Fruit fly (Drosophila melanogaster): ENCODE results near the gene CG8852.
A peak's percentile ranks its signal among the peaks of the same experiment; 100 is the strongest.

CG8852 gene

DNA sequence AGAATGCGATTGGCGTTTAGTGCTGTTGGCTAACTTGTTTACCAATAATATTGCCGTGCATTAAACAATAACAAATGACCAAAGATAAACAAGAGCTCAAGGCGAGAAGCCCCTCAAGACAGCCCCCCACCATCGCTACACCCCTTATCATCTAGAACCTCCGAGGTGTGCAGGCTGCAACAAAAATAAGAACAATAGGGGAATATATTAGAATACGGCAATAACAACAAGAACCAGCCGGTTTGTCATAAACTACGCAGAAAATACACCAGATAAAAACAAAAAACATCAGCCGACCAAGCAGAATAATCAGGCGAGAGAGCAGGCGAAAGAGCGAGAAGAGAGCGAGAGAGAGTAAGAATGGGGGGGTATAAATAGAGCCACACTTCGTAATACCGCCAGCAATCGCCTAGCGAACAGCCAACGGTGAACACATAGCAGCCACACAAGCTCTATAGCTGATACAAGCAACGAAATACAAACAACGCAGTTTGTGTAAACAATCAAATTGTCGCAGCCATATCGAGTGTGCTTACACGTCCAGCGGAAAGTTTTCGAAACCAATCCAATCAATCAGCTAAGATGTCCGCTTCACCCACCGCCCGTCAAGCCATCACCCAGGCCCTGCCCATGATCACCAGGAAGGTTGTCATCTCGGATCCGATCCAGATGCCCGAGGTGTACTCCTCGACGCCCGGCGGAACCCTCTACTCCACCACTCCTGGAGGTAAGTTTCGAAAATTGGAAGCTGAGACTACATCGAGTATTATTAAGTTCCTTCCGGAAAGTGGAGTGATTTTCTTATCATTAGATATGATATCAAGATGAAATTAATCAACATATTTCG lies 46.7 kb upstream of the CG8852 start, which contains the start of gene Thor (continued):
- TF ChIP-seq HLH4C (GFP tag; IDR thresholded peaks at IDR 0.05; ENCODE audit: partially characterized antibody) (peak; percentile 55; the same call in 1 of the 3 replicates), CG16863 (GFP tag; optimal IDR thresholded peaks at IDR 0.05) (peak; percentile 62), fd96Cb (tag; optimal IDR thresholded peaks at IDR 0.05) (no peak), slbo (GFP tag; IDR thresholded peaks at IDR 0.05) (peak; percentile 73), Pdp1 (GFP tag; optimal IDR thresholded peaks at IDR 0.05) (peak; percentile 45 to 81), ato (GFP tag; IDR thresholded peaks at IDR 0.05; ENCODE audit: partially characterized antibody) (peak; percentile 52), gt (GFP tag; IDR thresholded peaks at IDR 0.05) (no peak; the same call in 1 of the 2 replicates), stc (GFP tag; IDR thresholded peaks at IDR 0.05) (peak; percentile 73), CG5180 (GFP tag; optimal IDR thresholded peaks at IDR 0.05) (peak; percentile 74)

- TF ChIP-seq row (GFP tag; IDR thresholded peaks at IDR 0.05) (no peak), CG13624 (GFP tag; optimal IDR thresholded peaks at IDR 0.05) (peak; percentile 95), Ada2b (GFP tag; IDR thresholded peaks at IDR 0.05) (no peak), CG16779 (GFP tag; IDR thresholded peaks at IDR 0.05) (0 out of 2 replicates have a peak, but pooled peaks have one; percentile 3), CG1602 (GFP tag; optimal IDR thresholded peaks at IDR 0.05) (no peak), CG15011 (GFP tag; optimal IDR thresholded peaks at IDR 0.05) (no peak), CG17385 (GFP tag; optimal IDR thresholded peaks at IDR 0.05) (no peak), odd (GFP tag; optimal IDR thresholded peaks at IDR 0.05) (peak; percentile 2), rib (GFP tag; IDR thresholded peaks at IDR 0.05) (peak; percentile 49), cwo (GFP tag; optimal IDR thresholded peaks at IDR 0.05) (peak; percentile 96), CG3407 (GFP tag; optimal IDR thresholded peaks at IDR 0.05) (no peak), CG10543 (GFP tag; optimal IDR thresholded peaks at IDR 0.05) (peak; percentile 59), aop (GFP tag; IDR thresholded peaks at IDR 0.05) (no peak), Adf1 (GFP tag; IDR thresholded peaks at IDR 0.05) (peak; percentile 14; the same call in 1 of the 2 replicates), Neu2 (GFP tag; optimal IDR thresholded peaks at IDR 0.05; ENCODE audit: borderline replicate concordance) (no peak), CG18619 (GFP tag; optimal IDR thresholded peaks at IDR 0.05) (no peak), Oli (tag; optimal IDR thresholded peaks at IDR 0.05) (no peak), CG17186 (GFP tag; optimal IDR thresholded peaks at IDR 0.05) (no peak), pho (GFP tag; optimal IDR thresholded peaks at IDR 0.05) (no peak), Fer3 (tag; optimal IDR thresholded peaks at IDR 0.05) (no peak), Hr78 (GFP tag; optimal IDR thresholded peaks at IDR 0.05) (no peak), NFAT (GFP tag; IDR thresholded peaks at IDR 0.05) (0 out of 2 replicates have a peak, but pooled peaks have one; percentile 14), D (optimal IDR thresholded peaks at IDR 0.05) (no peak), D (GFP tag; optimal IDR thresholded peaks at IDR 0.05) (no peak), CG34422 (GFP tag; IDR thresholded peaks at IDR 0.05) (peak; percentile 69; the same call in 1 of the 3 replicates), CG13287 (GFP tag; IDR thresholded peaks at IDR 0.05; ENCODE audit: partially characterized antibody) (peak; percentile 18; the same call in 1 of the 2 replicates), bab2 (GFP tag; optimal IDR thresholded peaks at IDR 0.05) (no peak), sens-2 (GFP tag; IDR thresholded peaks at IDR 0.05) (no peak), Kr (GFP tag; optimal IDR thresholded peaks at IDR 0.05) (no peak), twi (tag; optimal IDR thresholded peaks at IDR 0.05) (peak; percentile 86), CG32767 (GFP tag; IDR thresholded peaks at IDR 0.05) (peak; percentile 67; the same call in 1 of the 2 replicates), CG17361 (GFP tag; IDR thresholded peaks at IDR 0.05) (no peak), p53 (GFP tag; optimal IDR thresholded peaks at IDR 0.05) (no peak), Oaz (GFP tag; IDR thresholded peaks at IDR 0.05) (no peak), CG18599 (GFP tag; optimal IDR thresholded peaks at IDR 0.05) (peak; percentile 27), CG2116 (GFP tag; optimal IDR thresholded peaks at IDR 0.05) (peak; percentile 4), CG17568 (GFP tag; optimal IDR thresholded peaks at IDR 0.05) (no peak)
Measured at dm6 chr2L:3479697-3480442, 45.1 kb upstream of the CG8852 start.

All from whole organism, embryonic.